Worm (Caenorhabditis elegans): ENCODE data around the gene C23H3.2.

ce11 chrII:66322-66721 lies 5.2 kb downstream of the C23H3.2 start:
- no peak for TF ChIP-seq tab-1 (GFP tag; IDR thresholded peaks at IDR 0.05)
- peak; percentile 62; the same call in 1 of the 2 replicates for TF ChIP-seq flt-1 (GFP tag; IDR thresholded peaks at IDR 0.05)
